Worm (Caenorhabditis elegans) whole organism, L3 larva: Measurements from ENCODE around the gene srw-137.

Experiments used
- R02D3.7 ChIP-seq: fragments of 150-350 bp; optimal IDR thresholded peaks from 2 replicates; lab custom pipeline; 2014; ENCODE audit warnings: missing biosample characterization, missing genetic modification characterization
- ZK546.5 ChIP-seq: sonication (generic microtip); optimal IDR thresholded peaks from 2 replicates; lab custom pipeline; 2017; ENCODE audit warnings: missing biosample characterization, missing genetic modification characterization
- ama-1 ChIP-seq: fragments of 150-350 bp; optimal IDR thresholded peaks from 2 replicates; lab custom pipeline; 2018
- ceh-16 ChIP-seq: sonication (generic microtip); optimal IDR thresholded peaks from 2 replicates; lab custom pipeline; 2017; ENCODE audit warnings: missing biosample characterization, missing genetic modification characterization
- ceh-82 ChIP-seq: fragments of 150-350 bp; optimal IDR thresholded peaks from 2 replicates; lab custom pipeline; 2014; ENCODE audit warnings: missing biosample characterization, missing genetic modification characterization
- ceh-9 ChIP-seq: sonication (generic microtip); optimal IDR thresholded peaks from 2 replicates; lab custom pipeline; 2018; ENCODE audit warnings: missing biosample characterization, missing genetic modification characterization
- egl-27 ChIP-seq: sonication (generic microtip); optimal IDR thresholded peaks from 4 replicates; lab custom pipeline; 2017; ENCODE audit warnings: missing biosample characterization, missing genetic modification reagents, missing genetic modification characterization
- egl-5 ChIP-seq: fragments of 150-350 bp; optimal IDR thresholded peaks from 2 replicates; lab custom pipeline; 2017; ENCODE audit warnings: missing biosample characterization, missing genetic modification reagents, missing genetic modification characterization, inconsistent platforms
- elt-2 ChIP-seq: sonication (generic microtip); optimal IDR thresholded peaks from 2 replicates; lab custom pipeline; 2016; ENCODE audit warnings: missing genetic modification reagents, mild to moderate bottlenecking, missing genetic modification characterization, missing compliant biosample characterization
- elt-3 ChIP-seq, 3 experiments: fragments of 150-350 bp in 1 of 3; sonication (generic microtip) in 2 of 3; optimal IDR thresholded peaks; 2 replicates in 2 of 3; 4 replicates in 1 of 3; lab custom pipeline; 2014 to 2017; ENCODE audit warnings: missing biosample characterization in 3 of 3, missing genetic modification characterization in 3 of 3
- eor-1 ChIP-seq, 2 experiments: fragments of 150-350 bp; optimal IDR thresholded peaks; 2 replicates each; lab custom pipeline; 2014 to 2018; ENCODE audit warnings: missing biosample characterization in 2 of 2, missing genetic modification characterization in 2 of 2
- fkh-10 ChIP-seq: sonication (generic microtip); optimal IDR thresholded peaks from 2 replicates; lab custom pipeline; 2017; ENCODE audit warnings: missing biosample characterization, missing genetic modification reagents, missing genetic modification characterization
- fos-1 ChIP-seq: fragments of 150-350 bp; optimal IDR thresholded peaks from 2 replicates; lab custom pipeline; 2014; ENCODE audit warnings: missing biosample characterization, missing genetic modification characterization
- hmg-11 ChIP-seq: sonication (generic microtip); optimal IDR thresholded peaks from 2 replicates; lab custom pipeline; 2016; ENCODE audit warnings: missing genetic modification characterization, missing compliant biosample characterization
- jun-1 ChIP-seq: fragments of 150-350 bp; optimal IDR thresholded peaks from 2 replicates; lab custom pipeline; 2014; ENCODE audit warnings: missing biosample characterization, missing genetic modification reagents, missing genetic modification characterization
- lin-15B ChIP-seq: fragments of 150-350 bp; optimal IDR thresholded peaks from 2 replicates; lab custom pipeline; 2014; ENCODE audit warnings: missing biosample characterization, missing genetic modification characterization
- lin-39 ChIP-seq: fragments of 150-350 bp; optimal IDR thresholded peaks from 2 replicates; lab custom pipeline; 2018; ENCODE audit warnings: missing biosample characterization, missing genetic modification reagents, missing genetic modification characterization
- lsy-12 ChIP-seq: sonication (generic microtip); optimal IDR thresholded peaks from 2 replicates; lab custom pipeline; 2016; ENCODE audit warnings: mild to moderate bottlenecking, missing genetic modification characterization, missing compliant biosample characterization
- mdl-1 ChIP-seq: fragments of 150-350 bp; optimal IDR thresholded peaks from 2 replicates; lab custom pipeline; 2014; ENCODE audit warnings: missing biosample characterization, missing genetic modification characterization
- nhr-11 ChIP-seq: fragments of 150-350 bp; optimal IDR thresholded peaks from 2 replicates; lab custom pipeline; 2014; ENCODE audit warnings: missing biosample characterization, missing genetic modification characterization
- nhr-12 ChIP-seq: fragments of 150-350 bp; optimal IDR thresholded peaks from 2 replicates; lab custom pipeline; 2014; ENCODE audit warnings: missing biosample characterization, missing genetic modification characterization
- nhr-23 ChIP-seq: fragments of 150-350 bp; optimal IDR thresholded peaks from 2 replicates; lab custom pipeline; 2014; ENCODE audit warnings: missing biosample characterization, missing genetic modification reagents, missing genetic modification characterization
- nhr-237 ChIP-seq: fragments of 150-350 bp; optimal IDR thresholded peaks from 2 replicates; lab custom pipeline; 2014; ENCODE audit warnings: missing biosample characterization, missing genetic modification characterization
- nhr-25 ChIP-seq: sonication (generic microtip); optimal IDR thresholded peaks from 2 replicates; lab custom pipeline; 2017; ENCODE audit warnings: missing biosample characterization, missing genetic modification characterization
- nhr-28 ChIP-seq: fragments of 150-350 bp; optimal IDR thresholded peaks from 2 replicates; lab custom pipeline; 2014; ENCODE audit warnings: missing biosample characterization, missing genetic modification characterization
- nhr-43 ChIP-seq: sonication (generic microtip); optimal IDR thresholded peaks from 2 replicates; lab custom pipeline; 2016; ENCODE audit warnings: mild to moderate bottlenecking, missing genetic modification characterization, missing compliant biosample characterization; ENCODE audit not compliant: poor library complexity, severe bottlenecking
- nhr-76 ChIP-seq: fragments of 150-350 bp; sonication (generic microtip); optimal IDR thresholded peaks from 5 replicates; lab custom pipeline; 2014; ENCODE audit warnings: missing biosample characterization, missing genetic modification characterization
- nhr-77 ChIP-seq: fragments of 150-350 bp; optimal IDR thresholded peaks from 2 replicates; lab custom pipeline; 2014; ENCODE audit warnings: missing biosample characterization, missing genetic modification characterization
- pha-4 ChIP-seq: fragments of 150-350 bp; optimal IDR thresholded peaks from 2 replicates; lab custom pipeline; 2014; ENCODE audit warnings: missing biosample characterization, missing genetic modification reagents, missing genetic modification characterization
- pqm-1 ChIP-seq: fragments of 150-350 bp; optimal IDR thresholded peaks from 2 replicates; lab custom pipeline; 2017; ENCODE audit warnings: missing biosample characterization, missing genetic modification characterization, inconsistent platforms
- sea-2 ChIP-seq: fragments of 150-350 bp; sonication (generic microtip); optimal IDR thresholded peaks from 4 replicates; lab custom pipeline; 2014; ENCODE audit warnings: missing biosample characterization, missing genetic modification reagents, missing genetic modification characterization
- skn-1 ChIP-seq: fragments of 150-350 bp; optimal IDR thresholded peaks from 2 replicates; lab custom pipeline; 2014; ENCODE audit warnings: missing biosample characterization, missing genetic modification characterization
- snpc-4 ChIP-seq: fragments of 150-350 bp; optimal IDR thresholded peaks from 2 replicates; lab custom pipeline; 2014; ENCODE audit warnings: missing biosample characterization, missing genetic modification characterization
- tbx-2 ChIP-seq: sonication (generic microtip); optimal IDR thresholded peaks from 2 replicates; lab custom pipeline; 2016; ENCODE audit warnings: mild to moderate bottlenecking, missing genetic modification characterization, missing compliant biosample characterization
- unc-39 ChIP-seq: sonication (generic microtip); optimal IDR thresholded peaks from 4 replicates; lab custom pipeline; 2017; ENCODE audit warnings: missing biosample characterization, missing genetic modification characterization
- unc-62 ChIP-seq: fragments of 150-350 bp; sonication (generic microtip); optimal IDR thresholded peaks from 4 replicates; lab custom pipeline; 2014; ENCODE audit warnings: missing biosample characterization, missing genetic modification reagents, missing genetic modification characterization
- zag-1 ChIP-seq: fragments of 150-350 bp; optimal IDR thresholded peaks from 2 replicates; lab custom pipeline; 2014; ENCODE audit warnings: missing biosample characterization, missing genetic modification characterization
- ztf-11 ChIP-seq: fragments of 150-350 bp; optimal IDR thresholded peaks from 2 replicates; lab custom pipeline; 2014; ENCODE audit warnings: missing biosample characterization, missing genetic modification characterization

The srw-137 gene

DNA sequence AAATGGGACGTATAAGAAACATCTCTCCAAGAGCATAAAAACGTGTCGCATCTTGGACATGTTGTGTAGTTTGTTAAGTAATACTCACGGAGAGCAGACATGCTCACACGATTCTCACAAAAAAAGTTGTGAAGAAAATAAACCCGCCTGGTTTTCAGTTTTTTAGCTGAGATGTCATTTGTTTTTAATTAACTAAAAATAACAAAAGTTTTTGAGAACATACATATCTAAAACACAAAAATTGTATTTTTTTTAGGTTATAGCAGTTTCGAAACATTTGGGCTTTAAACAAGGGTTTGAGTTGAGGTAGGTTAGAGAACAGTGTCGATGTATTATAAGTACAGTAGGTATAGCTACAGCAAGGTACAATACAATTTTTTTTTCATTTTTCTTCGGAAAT, 21.0 kb upstream of the srw-137 start, which contains the start of gene srh-88:
srh-88 (minus strand) TSS at position 101 of the 400 bp plus-strand sequence.
- no peak for TF ChIP-seq R02D3.7 (tag; lab: Kevin White, UChicago)
- no peak for TF ChIP-seq ama-1 (lab: Kevin White, UChicago)
- no peak for TF ChIP-seq ZK546.5 (tag; lab: Kevin White, UChicago)
- no peak for TF ChIP-seq jun-1
- no peak for TF ChIP-seq eor-1 (tag; optimal IDR thresholded peaks at IDR 0.05; lab: Kevin White, UChicago)
- TF ChIP-seq ceh-82 (tag; lab: Kevin White, UChicago), result no peak
- no peak for TF ChIP-seq lsy-12 (tag; lab: Kevin White, UChicago)
- TF ChIP-seq snpc-4 (tag; lab: Kevin White, UChicago), result no peak
- no peak for TF ChIP-seq nhr-43
- no peak for TF ChIP-seq elt-3 (tag; optimal IDR thresholded peaks at IDR 0.05; lab: Kevin White, UChicago)
- TF ChIP-seq skn-1 (tag; lab: Kevin White, UChicago), result no peak
- TF ChIP-seq hmg-11 (tag; lab: Kevin White, UChicago), result no peak
- no peak for TF ChIP-seq unc-39 (tag; lab: Kevin White, UChicago)
- TF ChIP-seq lin-15B (tag; lab: Kevin White, UChicago), result no peak
- TF ChIP-seq nhr-25, result no peak
- no peak for TF ChIP-seq nhr-12 (tag; lab: Kevin White, UChicago)
- no peak for TF ChIP-seq ceh-16 (tag; lab: Kevin White, UChicago)
- TF ChIP-seq, all 47 proteins: peak for 0

DNA sequence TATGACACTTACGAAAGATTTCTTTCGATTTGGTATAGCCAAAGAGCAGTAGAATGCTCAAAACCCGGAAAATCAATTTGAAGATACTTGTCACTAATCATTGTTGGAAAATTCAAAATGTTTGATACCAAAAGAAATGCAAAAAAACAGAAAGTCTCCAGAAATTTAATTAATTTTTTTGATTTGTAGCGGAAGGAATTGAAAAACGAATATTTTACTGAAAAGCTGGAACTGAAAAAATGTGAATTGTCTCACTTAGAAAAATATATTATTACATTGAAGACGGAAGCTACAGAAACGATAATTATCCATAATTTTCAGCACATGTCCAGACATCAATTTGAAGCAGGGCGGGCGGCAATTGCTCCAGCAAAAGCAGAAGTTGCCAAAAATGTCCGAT, 19.2 kb upstream of the srw-137 start, which contains the start of gene srw-138:
srw-138 (minus strand) TSS at position 101 of the 400 bp plus-strand sequence.
- no peak for TF ChIP-seq ceh-9 (tag; lab: Kevin White, UChicago)
- TF ChIP-seq nhr-43, result no peak
- no peak for TF ChIP-seq nhr-11
- TF ChIP-seq nhr-23, result no peak
- TF ChIP-seq fos-1, result no peak
- no peak for TF ChIP-seq ceh-82 (tag; lab: Kevin White, UChicago)
- TF ChIP-seq tbx-2 (tag; lab: Kevin White, UChicago), result no peak
- no peak for TF ChIP-seq snpc-4 (tag; lab: Kevin White, UChicago)
- TF ChIP-seq nhr-77 (tag; lab: Kevin White, UChicago), result no peak
- TF ChIP-seq fkh-10 (GFP tag; lab: Kevin White, UChicago), result no peak
- TF ChIP-seq nhr-12 (tag; lab: Kevin White, UChicago), result no peak
- no peak for TF ChIP-seq sea-2 (GFP tag; lab: Kevin White, UChicago)
- TF ChIP-seq unc-62 (GFP tag; lab: Kevin White, UChicago), result no peak
- TF ChIP-seq ztf-11 (tag; lab: Kevin White, UChicago), result no peak
- no peak for TF ChIP-seq nhr-28 (tag; lab: Kevin White, UChicago)
- TF ChIP-seq zag-1 (tag; lab: Kevin White, UChicago), result no peak

ce11 chrV:2960894-2961293, 17.1 kb upstream of the srw-137 start, which contains the start of gene srw-144:
srw-144 (minus strand) TSS chrV:2960994.
- TF ChIP-seq hmg-11 (tag; lab: Kevin White, UChicago) (no peak), skn-1 (tag; lab: Kevin White, UChicago) (no peak), nhr-76 (tag; lab: Kevin White, UChicago) (no peak), pha-4 (no peak), R02D3.7 (tag; lab: Kevin White, UChicago) (no peak), pqm-1 (tag; lab: Kevin White, UChicago) (no peak), mdl-1 (tag; lab: Kevin White, UChicago) (no peak), ceh-9 (tag; lab: Kevin White, UChicago) (no peak), ceh-16 (tag; lab: Kevin White, UChicago) (no peak)

DNA sequence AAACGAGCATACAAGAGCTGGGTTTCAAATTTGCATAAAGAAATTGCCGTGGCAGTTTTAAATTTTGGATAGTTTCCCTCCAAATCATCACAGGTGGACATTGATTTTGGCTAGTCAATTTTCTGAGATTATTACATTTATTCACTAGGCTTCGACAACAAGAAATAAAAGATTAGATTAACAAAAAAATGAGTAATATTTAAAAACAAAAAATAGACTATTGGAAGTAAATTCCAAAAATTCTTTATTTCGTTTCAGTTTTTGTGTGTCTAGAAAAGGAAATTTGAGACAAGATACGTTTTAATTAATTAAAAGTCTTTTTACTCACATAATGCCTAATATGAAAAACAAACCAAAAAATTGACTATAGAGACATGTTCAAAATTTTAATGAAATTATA, 14.4 kb upstream of the srw-137 start, which contains the start of gene srw-142:
srw-142 (minus strand) TSS at position 101 of the 400 bp plus-strand sequence.
- TF ChIP-seq ceh-9 (tag; lab: Kevin White, UChicago) (no peak), fkh-10 (GFP tag; lab: Kevin White, UChicago) (no peak), lin-39 (tag; lab: Kevin White, UChicago) (no peak), egl-5 (tag; lab: Kevin White, UChicago) (no peak), nhr-25 (no peak), ama-1 (lab: Kevin White, UChicago) (no peak), zag-1 (tag; lab: Kevin White, UChicago) (no peak), elt-2 (tag; lab: Kevin White, UChicago) (no peak), egl-27 (tag; lab: Kevin White, UChicago) (no peak), nhr-23 (no peak), pha-4 (no peak), nhr-11 (no peak), nhr-237 (tag; lab: Kevin White, UChicago) (no peak), jun-1 (no peak), ztf-11 (tag; lab: Kevin White, UChicago) (no peak), unc-62 (GFP tag; lab: Kevin White, UChicago) (no peak), R02D3.7 (tag; lab: Kevin White, UChicago) (no peak), nhr-28 (tag; lab: Kevin White, UChicago) (no peak), mdl-1 (tag; lab: Kevin White, UChicago) (no peak)
